Fruit fly (Drosophila melanogaster) whole organism, embryonic: ENCODE results near the gene Wwox.

Experiments used
- CG10267 ChIP-seq: fragments of 200-800 bp; sonication (Bioruptor generic); optimal IDR thresholded peaks from 2 replicates; lab custom pipeline; 2018; ENCODE audit warnings: missing biosample characterization, mild to moderate bottlenecking, missing genetic modification characterization, moderate library complexity
- CG2202 ChIP-seq: fragments of 200-800 bp; sonication (Bioruptor generic); optimal IDR thresholded peaks from 2 replicates; lab custom pipeline; 2018; ENCODE audit warnings: missing biosample characterization, mild to moderate bottlenecking, missing genetic modification characterization
- CG3065 ChIP-seq: fragments of 200-800 bp; sonication (Bioruptor generic); optimal IDR thresholded peaks from 2 replicates; lab custom pipeline; 2016; ENCODE audit warnings: missing biosample characterization, missing genetic modification characterization
- CG4404 ChIP-seq: fragments of 200-800 bp; sonication (Bioruptor generic); IDR thresholded peaks from 2 replicates; pipeline ENCODE4 v1.3.6; 2022; ENCODE audit warnings: missing biosample characterization, missing genetic modification characterization
- CG6813 ChIP-seq: fragments of 200-800 bp; sonication (Bioruptor generic); optimal IDR thresholded peaks from 2 replicates; lab custom pipeline; 2017; ENCODE audit warnings: missing biosample characterization, missing genetic modification characterization, mild to moderate bottlenecking, moderate library complexity, missing genetic modification reagents
- CG7556 ChIP-seq: fragments of 200-800 bp; sonication (Bioruptor generic); optimal IDR thresholded peaks from 2 replicates; lab custom pipeline; 2017; ENCODE audit warnings: missing biosample characterization, mild to moderate bottlenecking, missing genetic modification characterization
- h ChIP-seq: fragments of >200 bp; optimal IDR thresholded peaks from 2 replicates; lab custom pipeline; 2017
- lmd ChIP-seq: fragments of 200-800 bp; sonication (Bioruptor generic); IDR thresholded peaks from 2 replicates; pipeline ENCODE4 v1.3.6; 2022; ENCODE audit warnings: missing biosample characterization, missing genetic modification characterization
- nau ChIP-seq: fragments of 200-800 bp; sonication (Bioruptor generic); optimal IDR thresholded peaks from 3 replicates; lab custom pipeline; 2017; ENCODE audit warnings: missing biosample characterization, mild to moderate bottlenecking, missing genetic modification characterization, missing genetic modification reagents

DNA sequence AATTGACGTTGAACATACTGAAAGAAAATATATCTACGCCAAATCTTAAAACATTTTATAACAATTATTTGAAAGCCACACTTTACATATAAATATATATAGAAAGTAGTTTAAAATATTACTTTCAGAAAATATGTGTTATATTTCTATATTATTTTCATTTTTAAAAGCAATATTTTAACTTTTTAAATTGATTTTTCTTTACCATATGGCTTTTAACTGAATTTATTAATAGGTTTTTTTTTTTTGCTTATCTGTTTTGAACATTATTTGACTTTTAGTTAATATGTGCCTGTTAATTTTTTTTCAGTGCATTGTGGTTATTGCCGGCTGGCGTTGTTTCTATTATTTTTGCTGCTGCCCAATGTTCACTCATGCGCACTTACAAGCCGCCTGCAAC is 36.0 kb downstream of the Wwox start:
- TF ChIP-seq nau (GFP tag; lab: Kevin White, UChicago) (no peak), CG10267 (tag; lab: Kevin White, UChicago) (no peak), CG4404 (no peak), lmd (no peak), CG7556 (peak; percentile 11), CG2202 (tag; lab: Kevin White, UChicago) (no peak), h (lab: Kevin White, UChicago) (no peak), CG6813 (no peak), CG3065 (no peak)
